Worm (Caenorhabditis elegans) whole organism, L2 larva: ENCODE results near the gene T04C12.11.
A peak's percentile ranks its signal among the peaks of the same experiment; 100 is the strongest.

Experiments used
- C34F6.9 ChIP-seq: fragments of 150-350 bp; optimal IDR thresholded peaks from 2 replicates; lab custom pipeline; 2014; ENCODE audit warnings: missing biosample characterization, missing genetic modification characterization
- F13H6.1 ChIP-seq: sonication (generic microtip); optimal IDR thresholded peaks from 2 replicates; lab custom pipeline; 2016; ENCODE audit warnings: missing genetic modification characterization, missing compliant biosample characterization
- R02D3.7 ChIP-seq: fragments of 150-350 bp; optimal IDR thresholded peaks from 2 replicates; lab custom pipeline; 2014; ENCODE audit warnings: missing biosample characterization, missing genetic modification characterization
- Y55F3AM.14 ChIP-seq: fragments of 200-800 bp; sonication (Bioruptor generic); optimal IDR thresholded peaks from 2 replicates; lab custom pipeline; 2018; ENCODE audit warnings: mild to moderate bottlenecking, missing genetic modification characterization, missing compliant biosample characterization
- ZK546.5 ChIP-seq: sonication (generic microtip); optimal IDR thresholded peaks from 2 replicates; lab custom pipeline; 2017; ENCODE audit warnings: missing biosample characterization, missing genetic modification characterization
- alr-1 ChIP-seq: fragments of 150-350 bp; optimal IDR thresholded peaks from 2 replicates; lab custom pipeline; 2014; ENCODE audit warnings: missing biosample characterization, missing genetic modification characterization
- ama-1 ChIP-seq: fragments of 150-350 bp; optimal IDR thresholded peaks from 2 replicates; lab custom pipeline; 2018; ENCODE audit warnings: inconsistent platforms
- blmp-1 ChIP-seq: sonication (generic microtip); optimal IDR thresholded peaks from 2 replicates; lab custom pipeline; 2017; ENCODE audit warnings: missing genetic modification characterization, mild to moderate bottlenecking, missing compliant biosample characterization, antibody characterized with exemption, moderate library complexity; ENCODE audit not compliant: insufficient read depth
- ceh-16 ChIP-seq: fragments of 150-350 bp; optimal IDR thresholded peaks from 2 replicates; lab custom pipeline; 2014; ENCODE audit warnings: missing biosample characterization, missing genetic modification characterization
- ceh-82 ChIP-seq: fragments of 150-350 bp; optimal IDR thresholded peaks from 2 replicates; lab custom pipeline; 2014; ENCODE audit warnings: missing biosample characterization, missing genetic modification characterization
- crh-2 ChIP-seq: sonication (generic microtip); optimal IDR thresholded peaks from 2 replicates; lab custom pipeline; 2017; ENCODE audit warnings: missing biosample characterization, missing genetic modification characterization
- egl-27 ChIP-seq: sonication (generic microtip); optimal IDR thresholded peaks from 3 replicates; lab custom pipeline; 2017; ENCODE audit warnings: missing biosample characterization, missing genetic modification reagents, missing genetic modification characterization
- elt-1 ChIP-seq: fragments of 150-350 bp; optimal IDR thresholded peaks from 2 replicates; lab custom pipeline; 2014; ENCODE audit warnings: missing biosample characterization, missing genetic modification characterization
- elt-3 ChIP-seq: sonication (generic microtip); optimal IDR thresholded peaks from 2 replicates; lab custom pipeline; 2017; ENCODE audit warnings: missing biosample characterization, missing genetic modification characterization
- fos-1 ChIP-seq: fragments of 150-350 bp; optimal IDR thresholded peaks from 2 replicates; lab custom pipeline; 2014; ENCODE audit warnings: missing biosample characterization, missing genetic modification characterization
- lin-13 ChIP-seq: fragments of 150-350 bp; optimal IDR thresholded peaks from 2 replicates; lab custom pipeline; 2014; ENCODE audit warnings: missing biosample characterization, missing genetic modification reagents, missing genetic modification characterization
- lsy-2 ChIP-seq, 2 experiments: fragments of 150-350 bp in 1 of 2; sonication (generic microtip) in 1 of 2; optimal IDR thresholded peaks; 2 replicates each; lab custom pipeline; 2014 to 2017; ENCODE audit warnings: missing biosample characterization in 2 of 2, missing genetic modification characterization in 2 of 2
- mdl-1 ChIP-seq, 2 experiments: fragments of 150-350 bp in 1 of 2; sonication (generic microtip) in 1 of 2; optimal IDR thresholded peaks; 2 replicates each; lab custom pipeline; 2017; ENCODE audit warnings: missing biosample characterization in 2 of 2, missing genetic modification characterization in 2 of 2
- nhr-10 ChIP-seq: sonication (generic microtip); optimal IDR thresholded peaks from 2 replicates; lab custom pipeline; 2017; ENCODE audit warnings: missing biosample characterization, missing genetic modification characterization
- nhr-11 ChIP-seq: fragments of 150-350 bp; optimal IDR thresholded peaks from 2 replicates; lab custom pipeline; 2014; ENCODE audit warnings: missing biosample characterization, missing genetic modification characterization
- nhr-12 ChIP-seq: fragments of 150-350 bp; optimal IDR thresholded peaks from 2 replicates; lab custom pipeline; 2014; ENCODE audit warnings: missing biosample characterization, missing genetic modification characterization
- nhr-129 ChIP-seq: fragments of 150-350 bp; optimal IDR thresholded peaks from 2 replicates; lab custom pipeline; 2014; ENCODE audit warnings: missing biosample characterization, missing genetic modification characterization
- nhr-23 ChIP-seq: fragments of 150-350 bp; optimal IDR thresholded peaks from 2 replicates; lab custom pipeline; 2014; ENCODE audit warnings: missing biosample characterization, missing genetic modification reagents, missing genetic modification characterization
- nhr-237 ChIP-seq: fragments of 150-350 bp; optimal IDR thresholded peaks from 2 replicates; lab custom pipeline; 2014; ENCODE audit warnings: missing biosample characterization, missing genetic modification characterization
- nhr-25 ChIP-seq: fragments of 150-350 bp; sonication (generic microtip); optimal IDR thresholded peaks from 3 replicates; lab custom pipeline; 2014; ENCODE audit warnings: missing biosample characterization, missing genetic modification characterization
- nhr-6 ChIP-seq: fragments of 150-350 bp; optimal IDR thresholded peaks from 2 replicates; lab custom pipeline; 2014; ENCODE audit warnings: missing biosample characterization, missing genetic modification characterization
- nhr-77 ChIP-seq: fragments of 150-350 bp; optimal IDR thresholded peaks from 2 replicates; lab custom pipeline; 2014; ENCODE audit warnings: missing biosample characterization, missing genetic modification characterization
- peb-1 ChIP-seq: fragments of 150-350 bp; optimal IDR thresholded peaks from 2 replicates; lab custom pipeline; 2014; ENCODE audit warnings: missing biosample characterization, missing genetic modification characterization
- sma-3 ChIP-seq: sonication (generic microtip); optimal IDR thresholded peaks from 2 replicates; lab custom pipeline; 2016; ENCODE audit warnings: missing genetic modification reagents, missing genetic modification characterization, missing compliant biosample characterization
- sma-9 ChIP-seq, 2 experiments: fragments of 150-350 bp in 1 of 2; sonication (generic microtip) in 1 of 2; optimal IDR thresholded peaks; 2 replicates each; lab custom pipeline; 2014 to 2016; ENCODE audit warnings: missing genetic modification characterization in 2 of 2, mild to moderate bottlenecking in 1 of 2, missing biosample characterization in 1 of 2, missing compliant biosample characterization in 1 of 2, missing genetic modification reagents in 1 of 2, moderate library complexity in 1 of 2
- snpc-4 ChIP-seq: fragments of 150-350 bp; optimal IDR thresholded peaks from 2 replicates; lab custom pipeline; 2014; ENCODE audit warnings: missing biosample characterization, missing genetic modification characterization
- unc-39 ChIP-seq: fragments of 150-350 bp; optimal IDR thresholded peaks from 2 replicates; lab custom pipeline; 2014; ENCODE audit warnings: missing biosample characterization, missing genetic modification characterization
- unc-55 ChIP-seq: fragments of 150-350 bp; sonication (generic microtip); optimal IDR thresholded peaks from 3 replicates; lab custom pipeline; 2014; ENCODE audit warnings: missing biosample characterization, missing genetic modification reagents, missing genetic modification characterization
- unc-62 ChIP-seq: fragments of 150-350 bp; optimal IDR thresholded peaks from 2 replicates; lab custom pipeline; 2014; ENCODE audit warnings: missing biosample characterization, missing genetic modification reagents, missing genetic modification characterization
- zag-1 ChIP-seq: fragments of 150-350 bp; optimal IDR thresholded peaks from 2 replicates; lab custom pipeline; 2014; ENCODE audit warnings: missing biosample characterization, missing genetic modification characterization
- ztf-1 ChIP-seq: fragments of 200-800 bp; sonication (Bioruptor generic); conservative IDR thresholded peaks from 2 replicates; pipeline ENCODE4 v1.3.6; 2022; ENCODE audit warnings: missing genetic modification characterization, missing compliant biosample characterization
- ztf-11 ChIP-seq: sonication (generic microtip); optimal IDR thresholded peaks from 2 replicates; lab custom pipeline; 2017; ENCODE audit warnings: missing biosample characterization, missing genetic modification characterization

T04C12.11 gene

DNA sequence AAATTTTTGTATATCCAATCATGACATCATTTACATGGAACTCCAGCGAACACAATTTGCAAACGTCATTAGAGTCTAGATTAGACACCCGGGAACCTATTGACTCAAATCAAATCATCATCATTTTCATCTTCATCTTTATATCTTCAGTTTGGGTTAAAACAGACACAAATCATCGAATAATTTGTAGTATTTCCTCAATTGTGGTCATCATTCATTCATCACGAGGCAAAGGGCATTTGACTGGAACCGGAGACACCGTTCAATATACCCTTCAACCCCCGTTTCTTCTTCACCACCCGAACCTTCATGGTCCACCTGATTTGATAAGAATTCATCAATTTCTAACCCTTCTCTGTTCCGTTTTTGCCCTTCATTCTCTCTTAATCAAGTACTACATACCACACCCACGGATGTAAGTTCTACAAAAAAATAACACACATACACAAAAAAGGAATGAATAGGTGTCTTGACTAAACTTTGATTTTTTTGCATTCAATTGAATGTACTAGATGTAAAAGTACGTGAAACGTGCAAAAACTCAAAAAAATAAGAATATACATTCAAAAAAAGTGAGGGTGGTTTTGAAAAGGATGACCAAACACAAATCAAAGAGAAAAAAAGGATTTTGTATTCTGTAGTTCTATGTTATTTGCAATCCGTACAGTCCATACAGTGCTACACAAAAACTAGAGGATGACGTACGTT is 43.1 kb downstream of the T04C12.11 start:
- TF ChIP-seq ama-1 (no peak), F13H6.1 (tag; lab: Kevin White, UChicago) (no peak), sma-3 (peak; percentile 57), sma-9 (GFP tag; optimal IDR thresholded peaks at IDR 0.05; lab: Kevin White, UChicago) (peak; percentile 69), sma-9 (tag; optimal IDR thresholded peaks at IDR 0.05; lab: Kevin White, UChicago) (no peak), ceh-16 (no peak), R02D3.7 (tag; lab: Kevin White, UChicago) (no peak), nhr-11 (tag; lab: Kevin White, UChicago) (no peak), unc-62 (GFP tag; lab: Kevin White, UChicago) (no peak), nhr-77 (tag; lab: Kevin White, UChicago) (no peak), elt-1 (tag; lab: Kevin White, UChicago) (no peak), fos-1 (tag; lab: Kevin White, UChicago) (no peak), unc-39 (tag; lab: Kevin White, UChicago) (no peak), nhr-12 (tag; lab: Kevin White, UChicago) (no peak), nhr-23 (tag; lab: Kevin White, UChicago) (no peak)

DNA sequence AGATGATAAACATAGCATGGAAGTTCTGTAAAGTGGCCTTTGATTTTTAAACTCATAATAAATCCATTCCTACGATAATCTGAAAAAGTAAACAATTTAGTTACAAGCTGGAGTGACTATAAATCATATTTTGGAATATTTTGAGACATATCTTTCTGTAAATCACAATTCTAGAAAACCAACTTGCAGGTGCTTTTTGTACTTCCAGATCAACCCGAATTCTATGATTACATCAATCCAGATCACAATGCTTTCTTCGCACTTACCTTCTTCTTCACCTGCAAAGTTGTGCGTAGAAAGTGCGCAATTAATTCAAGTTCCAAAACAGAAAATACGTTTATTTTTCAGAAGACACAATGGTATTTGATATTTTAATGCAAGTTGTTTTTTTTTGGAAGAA is 45.3 kb downstream of the T04C12.11 start:
- TF ChIP-seq R02D3.7 (tag; lab: Kevin White, UChicago) (no peak), peb-1 (no peak), C34F6.9 (no peak), snpc-4 (tag; lab: Kevin White, UChicago) (no peak), nhr-25 (tag; lab: Kevin White, UChicago) (no peak), alr-1 (tag; lab: Kevin White, UChicago) (no peak), ama-1 (no peak), crh-2 (tag; lab: Kevin White, UChicago) (no peak)

DNA sequence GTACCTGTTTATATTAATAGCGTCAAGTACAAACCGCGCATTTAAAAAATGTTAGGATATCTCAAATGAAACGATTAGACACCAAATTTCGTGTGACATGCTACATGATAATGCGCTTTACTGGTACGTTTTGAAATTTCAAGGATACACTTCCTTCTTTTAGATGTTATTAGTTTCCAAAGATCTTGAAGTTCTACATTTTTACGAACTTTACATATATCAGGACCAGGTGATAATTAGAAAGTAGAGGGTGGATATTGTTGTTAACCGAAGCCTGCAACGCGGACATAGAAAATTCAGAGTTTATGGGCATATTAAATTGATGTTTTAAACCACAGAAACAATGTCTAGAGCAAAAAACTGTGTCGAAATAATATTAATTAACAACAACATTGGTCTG is 46.9 kb downstream of the T04C12.11 start:
- no peak for TF ChIP-seq ztf-1 (GFP tag; lab: Robert Waterston, UW)
- TF ChIP-seq nhr-11 (tag; lab: Kevin White, UChicago) = no peak

DNA sequence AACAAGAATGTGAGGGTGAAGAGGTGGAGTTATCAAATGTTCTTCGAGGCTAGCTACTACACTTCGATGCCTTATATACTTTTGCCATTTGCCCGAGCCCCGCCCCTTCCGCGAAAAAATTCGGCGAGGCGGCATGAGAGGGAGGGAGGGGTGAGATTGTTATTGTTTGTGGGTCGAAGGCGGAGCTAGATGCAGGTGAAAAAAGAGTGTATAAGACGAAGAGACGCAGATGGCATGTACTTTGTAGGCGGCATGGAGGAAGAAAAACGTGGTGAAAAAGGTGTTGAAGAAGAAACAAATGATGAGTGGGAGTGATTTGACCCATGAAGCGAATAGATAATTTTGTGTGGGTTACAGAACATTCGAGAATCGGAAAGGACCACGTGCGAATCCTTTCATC is 47.7 kb downstream of the T04C12.11 start, which contains the start of gene C13G3.1:
TSS of gene C13G3.1 (minus strand) at position 47 of the 400 bp plus-strand sequence.
- TF ChIP-seq blmp-1 (tag; lab: Kevin White, UChicago) (no peak), nhr-10 (tag; lab: Kevin White, UChicago) (no peak), alr-1 (tag; lab: Kevin White, UChicago) (no peak), mdl-1 (tag; optimal IDR thresholded peaks at IDR 0.05; lab: Kevin White, UChicago) (no peak), ceh-82 (no peak), nhr-6 (tag; lab: Kevin White, UChicago) (no peak), lsy-2 (tag; optimal IDR thresholded peaks at IDR 0.05; lab: Kevin White, UChicago) (no peak), ztf-11 (no peak), ama-1 (no peak), unc-62 (GFP tag; lab: Kevin White, UChicago) (no peak), ztf-1 (GFP tag; lab: Robert Waterston, UW) (no peak), egl-27 (tag; lab: Kevin White, UChicago) (no peak), nhr-77 (tag; lab: Kevin White, UChicago) (no peak), ceh-16 (no peak), F13H6.1 (tag; lab: Kevin White, UChicago) (no peak), Y55F3AM.14 (GFP tag; lab: Kevin White, UChicago) (no peak), nhr-237 (tag; lab: Kevin White, UChicago) (no peak)

DNA sequence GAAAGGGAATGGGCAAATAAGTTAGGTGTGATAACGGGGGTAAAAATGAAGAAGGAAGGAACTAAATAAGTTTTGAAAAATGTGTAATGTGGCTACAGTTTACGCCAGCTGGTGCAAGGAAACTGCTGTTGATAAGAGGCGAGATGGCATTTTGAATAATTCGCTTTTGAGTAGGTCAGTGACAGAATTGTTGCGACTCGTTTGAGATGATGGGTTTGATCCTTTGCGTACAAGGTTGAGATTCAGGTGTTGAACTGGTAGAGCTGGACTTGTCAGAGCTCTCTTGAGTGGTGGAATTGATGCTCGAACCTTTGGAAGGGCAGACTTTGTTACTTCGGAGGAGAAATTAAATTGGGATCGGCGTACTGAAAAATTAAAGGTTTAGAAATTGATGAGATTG is 48.3 kb downstream of the T04C12.11 start:
- TF ChIP-seq lin-13 (GFP tag; lab: Kevin White, UChicago) (no peak), lsy-2 (tag; optimal IDR thresholded peaks at IDR 0.05; lab: Kevin White, UChicago) (no peak), unc-55 (GFP tag; lab: Kevin White, UChicago) (no peak), blmp-1 (tag; lab: Kevin White, UChicago) (no peak), egl-27 (tag; lab: Kevin White, UChicago) (no peak), ZK546.5 (tag; lab: Kevin White, UChicago) (no peak), nhr-11 (tag; lab: Kevin White, UChicago) (no peak), ztf-11 (no peak), nhr-129 (tag; lab: Kevin White, UChicago) (no peak), peb-1 (no peak), zag-1 (tag; lab: Kevin White, UChicago) (no peak), nhr-23 (tag; lab: Kevin White, UChicago) (no peak), crh-2 (tag; lab: Kevin White, UChicago) (no peak), elt-3 (tag; lab: Kevin White, UChicago) (no peak), ama-1 (no peak), nhr-25 (tag; lab: Kevin White, UChicago) (no peak), F13H6.1 (tag; lab: Kevin White, UChicago) (no peak)
